Fruit fly (Drosophila melanogaster) whole organism, embryonic: ENCODE measurements around the gene galectin.

Experiments used
- ATbp ChIP-seq: fragments of 200-800 bp; sonication (Bioruptor generic); optimal IDR thresholded peaks from 2 replicates; lab custom pipeline; 2017; ENCODE audit warnings: missing biosample characterization, mild to moderate bottlenecking, missing genetic modification characterization, missing genetic modification reagents
- BtbVII ChIP-seq: fragments of 200-800 bp; sonication (Bioruptor generic); optimal IDR thresholded peaks from 3 replicates; lab custom pipeline; 2017; ENCODE audit warnings: missing biosample characterization, mild to moderate bottlenecking, missing genetic modification characterization
- CG1024 ChIP-seq: fragments of 200-800 bp; sonication (Bioruptor generic); IDR thresholded peaks from 2 replicates; pipeline ENCODE4 v1.3.6; 2022; ENCODE audit warnings: missing biosample characterization, missing genetic modification characterization
- CG10366 ChIP-seq: fragments of 200-800 bp; sonication (Bioruptor generic); IDR thresholded peaks from 2 replicates; pipeline ENCODE4 v1.3.6; 2022; ENCODE audit warnings: missing biosample characterization, missing genetic modification characterization
- CG10543 ChIP-seq: fragments of 200-800 bp; sonication (Bioruptor generic); optimal IDR thresholded peaks from 3 replicates; lab custom pipeline; 2017; ENCODE audit warnings: missing biosample characterization, mild to moderate bottlenecking, missing genetic modification characterization, moderate library complexity
- CG11247 ChIP-seq: fragments of 200-800 bp; sonication (Bioruptor generic); IDR thresholded peaks from 2 replicates; pipeline ENCODE4 v1.3.6; 2022; ENCODE audit warnings: missing biosample characterization, missing genetic modification characterization
- CG12071 ChIP-seq: fragments of 200-800 bp; sonication (Bioruptor generic); optimal IDR thresholded peaks from 3 replicates; lab custom pipeline; 2018; ENCODE audit warnings: missing biosample characterization, mild to moderate bottlenecking, missing genetic modification characterization
- CG12299 ChIP-seq: fragments of 200-800 bp; sonication (Bioruptor generic); optimal IDR thresholded peaks from 2 replicates; lab custom pipeline; 2018; ENCODE audit warnings: missing biosample characterization, mild to moderate bottlenecking, missing genetic modification characterization
- CG15601 ChIP-seq: fragments of 200-800 bp; sonication (Bioruptor generic); optimal IDR thresholded peaks from 3 replicates; lab custom pipeline; 2019; ENCODE audit warnings: missing biosample characterization, mild to moderate bottlenecking, missing genetic modification characterization, moderate library complexity
- CG16813 ChIP-seq: fragments of 200-800 bp; sonication (Bioruptor generic); IDR thresholded peaks from 3 replicates; pipeline ENCODE4 v1.3.6; 2022; ENCODE audit warnings: missing biosample characterization, missing genetic modification characterization; ENCODE audit not compliant: partially characterized antibody
- CG1832 ChIP-seq: fragments of 200-800 bp; sonication (Bioruptor generic); optimal IDR thresholded peaks from 2 replicates; lab custom pipeline; 2017; ENCODE audit warnings: missing biosample characterization, mild to moderate bottlenecking, missing genetic modification characterization, inconsistent platforms
- CG2129 ChIP-seq: fragments of 200-800 bp; sonication (Bioruptor generic); IDR thresholded peaks from 2 replicates; pipeline ENCODE4 v1.3.6; 2022; ENCODE audit warnings: missing biosample characterization, missing genetic modification characterization; ENCODE audit not compliant: partially characterized antibody
- CG30431 ChIP-seq: fragments of 200-800 bp; sonication (Bioruptor generic); optimal IDR thresholded peaks from 2 replicates; lab custom pipeline; 2017; ENCODE audit warnings: missing biosample characterization, missing genetic modification characterization
- CG3281 ChIP-seq: fragments of 200-800 bp; sonication (Bioruptor generic); optimal IDR thresholded peaks from 3 replicates; lab custom pipeline; 2017; ENCODE audit warnings: missing biosample characterization, mild to moderate bottlenecking, missing genetic modification characterization
- CG4820 ChIP-seq: fragments of 200-800 bp; sonication (Bioruptor generic); optimal IDR thresholded peaks from 3 replicates; lab custom pipeline; 2016; ENCODE audit warnings: missing biosample characterization, missing genetic modification characterization
- CG5953 ChIP-seq: fragments of 200-800 bp; sonication (Bioruptor generic); IDR thresholded peaks from 2 replicates; pipeline ENCODE4 v1.3.6; 2022; ENCODE audit warnings: missing biosample characterization, missing genetic modification characterization
- CG6254 ChIP-seq: fragments of 200-800 bp; sonication (Bioruptor generic); optimal IDR thresholded peaks from 3 replicates; lab custom pipeline; 2017; ENCODE audit warnings: mild to moderate bottlenecking, missing biosample characterization, missing genetic modification reagents, missing genetic modification characterization
- CG6683 ChIP-seq: fragments of 200-800 bp; sonication (Bioruptor generic); optimal IDR thresholded peaks from 2 replicates; lab custom pipeline; 2017; ENCODE audit warnings: missing biosample characterization, mild to moderate bottlenecking, missing genetic modification characterization, missing genetic modification reagents
- CG8765 ChIP-seq: fragments of 200-800 bp; sonication (Bioruptor generic); IDR thresholded peaks from 2 replicates; pipeline ENCODE4 v1.3.6; 2022; ENCODE audit warnings: missing biosample characterization, missing genetic modification characterization
- Camta ChIP-seq: fragments of 200-800 bp; sonication (Bioruptor generic); optimal IDR thresholded peaks from 2 replicates; lab custom pipeline; 2016; ENCODE audit warnings: missing biosample characterization, missing genetic modification characterization
- Chrac-16 ChIP-seq: fragments of 200-800 bp; sonication (Bioruptor generic); optimal IDR thresholded peaks from 3 replicates; lab custom pipeline; 2016; ENCODE audit warnings: missing biosample characterization, missing genetic modification characterization
- Dbx ChIP-seq: fragments of 200-800 bp; sonication (Bioruptor generic); IDR thresholded peaks from 3 replicates; pipeline ENCODE4 v1.3.6; 2022; ENCODE audit warnings: missing biosample characterization, missing genetic modification characterization
- E2f1 ChIP-seq: fragments of 200-800 bp; sonication (Bioruptor generic); IDR thresholded peaks from 2 replicates; pipeline ENCODE4 v1.3.6; 2022; ENCODE audit warnings: missing biosample characterization, missing genetic modification characterization
- ERR ChIP-seq: fragments of 200-800 bp; sonication (Bioruptor generic); optimal IDR thresholded peaks from 2 replicates; lab custom pipeline; 2016; ENCODE audit warnings: missing biosample characterization, missing genetic modification characterization
- Fer3 ChIP-seq: fragments of 200-800 bp; sonication (Bioruptor generic); optimal IDR thresholded peaks from 2 replicates; lab custom pipeline; 2018; ENCODE audit warnings: missing biosample characterization, mild to moderate bottlenecking, missing genetic modification characterization, moderate library complexity
- HLH3B ChIP-seq: fragments of 200-800 bp; sonication (Bioruptor generic); IDR thresholded peaks from 2 replicates; pipeline ENCODE4 v1.3.6; 2022; ENCODE audit warnings: missing biosample characterization, missing genetic modification characterization
- Myb ChIP-seq: fragments of 200-800 bp; sonication (Bioruptor generic); optimal IDR thresholded peaks from 2 replicates; lab custom pipeline; 2016; ENCODE audit warnings: missing biosample characterization, missing genetic modification characterization
- Nf-YA ChIP-seq: fragments of 200-800 bp; sonication (Bioruptor generic); IDR thresholded peaks from 2 replicates; pipeline ENCODE4 v1.3.6; 2022; ENCODE audit warnings: missing biosample characterization, missing genetic modification characterization
- Ptx1 ChIP-seq: fragments of 200-800 bp; sonication (Bioruptor generic); IDR thresholded peaks from 2 replicates; pipeline ENCODE4 v1.3.6; 2022; ENCODE audit warnings: missing biosample characterization, missing genetic modification characterization
- Rfx ChIP-seq: fragments of 200-800 bp; sonication (Bioruptor generic); IDR thresholded peaks from 2 replicates; pipeline ENCODE4 v1.3.6; 2022; ENCODE audit warnings: missing biosample characterization, missing genetic modification characterization
- Sry-β ChIP-seq: fragments of 200-800 bp; sonication (Bioruptor generic); optimal IDR thresholded peaks from 2 replicates; lab custom pipeline; 2018; ENCODE audit warnings: missing biosample characterization, mild to moderate bottlenecking, missing genetic modification characterization, moderate library complexity
- Taf1 ChIP-seq: fragments of 200-800 bp; sonication (Bioruptor generic); IDR thresholded peaks from 2 replicates; pipeline ENCODE4 v1.3.6; 2022; ENCODE audit warnings: missing biosample characterization, missing genetic modification characterization
- Xrp1 ChIP-seq: fragments of 200-800 bp; sonication (Bioruptor generic); IDR thresholded peaks from 2 replicates; pipeline ENCODE4 v1.3.6; 2022; ENCODE audit warnings: missing biosample characterization, missing genetic modification characterization
- aop ChIP-seq: fragments of 200-800 bp; sonication (Bioruptor generic); IDR thresholded peaks from 2 replicates; pipeline ENCODE4 v1.3.6; 2022; ENCODE audit warnings: missing biosample characterization, missing genetic modification characterization
- ash1 ChIP-seq: fragments of 200-800 bp; sonication (Bioruptor generic); optimal IDR thresholded peaks from 2 replicates; lab custom pipeline; 2018; ENCODE audit warnings: missing biosample characterization, mild to moderate bottlenecking, missing genetic modification characterization
- az2 ChIP-seq: fragments of 200-800 bp; sonication (Bioruptor generic); optimal IDR thresholded peaks from 3 replicates; lab custom pipeline; 2016; ENCODE audit warnings: missing biosample characterization, missing genetic modification characterization
- bsh ChIP-seq, 2 experiments: fragments of 200-800 bp; sonication (Bioruptor generic); optimal IDR thresholded peaks; 2 replicates each; lab custom pipeline; 2017 to 2018; ENCODE audit warnings: mild to moderate bottlenecking in 2 of 2, missing biosample characterization in 2 of 2, missing genetic modification characterization in 2 of 2, moderate library complexity in 1 of 2
- cwo ChIP-seq: fragments of 200-800 bp; sonication (Bioruptor generic); optimal IDR thresholded peaks from 3 replicates; lab custom pipeline; 2017; ENCODE audit warnings: missing biosample characterization, missing genetic modification characterization, mild to moderate bottlenecking, moderate library complexity, missing genetic modification reagents
- dimm ChIP-seq: fragments of 200-800 bp; sonication (Bioruptor generic); IDR thresholded peaks from 2 replicates; pipeline ENCODE4 v1.3.6; 2022; ENCODE audit warnings: missing biosample characterization, missing genetic modification characterization
- dmrt99B ChIP-seq: fragments of 200-800 bp; sonication (Bioruptor generic); optimal IDR thresholded peaks from 2 replicates; lab custom pipeline; 2018; ENCODE audit warnings: missing biosample characterization, mild to moderate bottlenecking, missing genetic modification characterization, moderate library complexity
- gsb ChIP-seq: fragments of 200-800 bp; sonication (Bioruptor generic); IDR thresholded peaks from 2 replicates; pipeline ENCODE4 v1.3.6; 2022; ENCODE audit warnings: missing biosample characterization, missing genetic modification characterization
- gsb-n ChIP-seq: fragments of 200-800 bp; sonication (Bioruptor generic); optimal IDR thresholded peaks from 3 replicates; lab custom pipeline; 2018; ENCODE audit warnings: missing biosample characterization, mild to moderate bottlenecking, missing genetic modification characterization
- hkb ChIP-seq, 2 experiments: fragments of 200-800 bp in 1 of 2; fragments of >200 bp in 1 of 2; sonication (Bioruptor generic) in 1 of 2; IDR thresholded peaks in 1 of 2; optimal IDR thresholded peaks in 1 of 2; 2 replicates each; pipeline versions ENCODE4 v1.3.6 to Lab custom; 2017 to 2022; ENCODE audit warnings: missing biosample characterization in 1 of 2, missing genetic modification characterization in 1 of 2
- knrl ChIP-seq: fragments of 200-800 bp; sonication (Bioruptor generic); IDR thresholded peaks from 3 replicates; pipeline ENCODE4 v1.3.6; 2022; ENCODE audit warnings: missing biosample characterization, missing genetic modification characterization; ENCODE audit not compliant: partially characterized antibody
- nau ChIP-seq: fragments of 200-800 bp; sonication (Bioruptor generic); optimal IDR thresholded peaks from 3 replicates; lab custom pipeline; 2017; ENCODE audit warnings: missing biosample characterization, mild to moderate bottlenecking, missing genetic modification characterization, missing genetic modification reagents
- slp2 ChIP-seq: fragments of 200-800 bp; sonication (Bioruptor generic); optimal IDR thresholded peaks from 2 replicates; lab custom pipeline; 2016; ENCODE audit warnings: missing biosample characterization, missing genetic modification characterization
- sob ChIP-seq: fragments of 200-800 bp; sonication (Bioruptor generic); IDR thresholded peaks from 2 replicates; pipeline ENCODE4 v1.3.6; 2022; ENCODE audit warnings: missing biosample characterization, missing genetic modification characterization
- tio ChIP-seq: fragments of 200-800 bp; sonication (Bioruptor generic); optimal IDR thresholded peaks from 2 replicates; lab custom pipeline; 2017; ENCODE audit warnings: missing biosample characterization, missing genetic modification characterization, inconsistent platforms
- twi ChIP-seq: fragments of 200-800 bp; optimal IDR thresholded peaks from 2 replicates; lab custom pipeline; 2019; ENCODE audit warnings: missing biosample characterization, mild to moderate bottlenecking, missing genetic modification characterization, moderate library complexity
- wor ChIP-seq: fragments of 200-800 bp; sonication (Bioruptor generic); IDR thresholded peaks from 2 replicates; pipeline ENCODE4 v1.3.6; 2022; ENCODE audit warnings: missing biosample characterization, missing genetic modification characterization

The galectin gene

DNA sequence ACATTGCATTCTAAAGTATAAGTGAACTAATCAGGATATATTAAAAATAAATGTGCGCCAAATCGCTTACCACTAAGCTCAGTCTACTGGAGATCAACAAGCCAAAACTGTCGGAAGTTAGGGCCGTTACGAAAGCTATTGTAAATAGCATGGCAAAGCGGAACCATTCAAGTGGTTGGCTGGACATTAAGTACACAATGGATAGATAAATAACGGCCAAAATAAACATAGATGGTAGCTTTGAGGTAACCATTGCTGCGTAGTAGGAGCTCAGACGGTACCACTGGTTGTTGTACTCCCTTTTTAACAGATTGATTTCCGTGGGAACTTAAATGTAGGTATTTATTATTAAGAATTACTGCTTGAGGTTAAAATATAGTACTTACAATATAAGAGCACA, 46.2 kb downstream of the galectin start (continued):
- TF ChIP-seq hkb (optimal IDR thresholded peaks at IDR 0.05; lab: Kevin White, UChicago) (no peak), hkb (GFP tag; IDR thresholded peaks at IDR 0.05; lab: Robert Waterston, UW) (peak; percentile 56), gsb-n (tag; lab: Kevin White, UChicago) (no peak), CG8765 (GFP tag; lab: Robert Waterston, UW) (no peak), Ptx1 (GFP tag; lab: Robert Waterston, UW) (no peak), CG16813 (GFP tag; lab: Robert Waterston, UW) (no peak), CG12299 (tag; lab: Kevin White, UChicago) (peak; percentile 28), Xrp1 (GFP tag; lab: Robert Waterston, UW) (no peak), Chrac-16 (GFP tag; lab: Kevin White, UChicago) (no peak), sob (GFP tag; lab: Robert Waterston, UW) (peak; percentile 62; the same call in 1 of the 2 replicates), dmrt99B (tag; lab: Kevin White, UChicago) (no peak), gsb (0 out of 2 replicates have a peak, but pooled peaks have one; percentile 10), CG2129 (GFP tag; lab: Robert Waterston, UW) (no peak), Camta (peak; percentile 5), Nf-YA (GFP tag; lab: Robert Waterston, UW) (0 out of 2 replicates have a peak, but pooled peaks have one; percentile 12), knrl (GFP tag; lab: Robert Waterston, UW) (no peak), BtbVII (GFP tag; lab: Kevin White, UChicago) (peak; percentile 54), Myb (GFP tag; lab: Kevin White, UChicago) (no peak), CG11247 (GFP tag; lab: Robert Waterston, UW) (0 out of 2 replicates have a peak, but pooled peaks have one; percentile 5), HLH3B (GFP tag; lab: Robert Waterston, UW) (peak; percentile 39; the same call in 1 of the 2 replicates), tio (GFP tag; lab: Kevin White, UChicago) (no peak), cwo (GFP tag; lab: Kevin White, UChicago) (peak; percentile 13), CG3281 (GFP tag; lab: Kevin White, UChicago) (peak; percentile 34), CG15601 (tag; lab: Kevin White, UChicago) (peak; percentile 57), az2 (GFP tag; lab: Kevin White, UChicago) (no peak), E2f1 (GFP tag; lab: Robert Waterston, UW) (peak; percentile 38; the same call in 1 of the 2 replicates), CG1832 (GFP tag; lab: Kevin White, UChicago) (no peak), Sry-β (GFP tag; lab: Kevin White, UChicago) (no peak), twi (no peak), Fer3 (tag; lab: Kevin White, UChicago) (peak; percentile 35), CG6254 (GFP tag; lab: Kevin White, UChicago) (no peak), dimm (GFP tag; lab: Robert Waterston, UW) (no peak), nau (GFP tag; lab: Kevin White, UChicago) (peak; percentile 37), Dbx (GFP tag; lab: Robert Waterston, UW) (0 out of 3 replicates have a peak, but pooled peaks have one; percentile 41), ATbp (GFP tag; lab: Kevin White, UChicago) (peak; percentile 74), Rfx (GFP tag; lab: Robert Waterston, UW) (peak; percentile 40; the same call in 1 of the 2 replicates), CG6683 (peak; percentile 49), aop (GFP tag; lab: Robert Waterston, UW) (no peak), Taf1 (GFP tag; lab: Robert Waterston, UW) (no peak), wor (GFP tag; lab: Robert Waterston, UW) (no peak), CG10366 (GFP tag; lab: Robert Waterston, UW) (no peak), CG5953 (GFP tag; lab: Robert Waterston, UW) (no peak), CG1024 (GFP tag; lab: Robert Waterston, UW) (no peak), CG30431 (GFP tag; lab: Kevin White, UChicago) (no peak), bsh (GFP tag; optimal IDR thresholded peaks at IDR 0.05; lab: Kevin White, UChicago) (peak in 1 of 2 experiments; percentile 33), slp2 (GFP tag; lab: Kevin White, UChicago) (no peak), ERR (GFP tag; lab: Kevin White, UChicago) (no peak), CG4820 (GFP tag; lab: Kevin White, UChicago) (no peak), ash1 (peak; percentile 6), CG12071 (GFP tag; lab: Kevin White, UChicago) (peak; percentile 67), CG10543 (GFP tag; lab: Kevin White, UChicago) (peak; percentile 38)
